Worm (Caenorhabditis elegans) whole organism, late embryonic: ENCODE results near the gene F40G9.14.

Experiments
- F13H6.1 ChIP-seq: sonication (generic microtip); optimal IDR thresholded peaks from 2 replicates; lab custom pipeline; 2016; ENCODE audit warnings: missing genetic modification characterization, missing compliant biosample characterization
- ceh-6 ChIP-seq: fragments of 200-800 bp; sonication (Bioruptor generic); optimal IDR thresholded peaks from 2 replicates; lab custom pipeline; 2018; ENCODE audit warnings: mild to moderate bottlenecking, missing genetic modification characterization, missing compliant biosample characterization
- hlh-13 ChIP-seq: fragments of 200-800 bp; sonication (Bioruptor generic); optimal IDR thresholded peaks from 2 replicates; lab custom pipeline; 2018; ENCODE audit warnings: mild to moderate bottlenecking, missing genetic modification characterization, missing compliant biosample characterization
- hlh-30 ChIP-seq: sonication (generic microtip); optimal IDR thresholded peaks from 2 replicates; lab custom pipeline; 2017; ENCODE audit warnings: antibody characterized with exemption, missing genetic modification characterization, missing compliant biosample characterization; ENCODE audit not compliant: insufficient read depth
- mec-3 ChIP-seq: sonication (generic microtip); optimal IDR thresholded peaks from 2 replicates; lab custom pipeline; 2016; ENCODE audit warnings: borderline replicate concordance, missing genetic modification characterization, missing compliant biosample characterization
- odd-2 ChIP-seq: sonication (generic microtip); optimal IDR thresholded peaks from 2 replicates; lab custom pipeline; 2017; ENCODE audit warnings: antibody characterized with exemption, mild to moderate bottlenecking, missing genetic modification characterization, missing compliant biosample characterization
- pag-3 ChIP-seq: sonication (generic microtip); optimal IDR thresholded peaks from 2 replicates; lab custom pipeline; 2016; ENCODE audit warnings: missing compliant biosample characterization, missing genetic modification characterization, borderline replicate concordance
- pha-2 ChIP-seq: sonication (generic microtip); optimal IDR thresholded peaks from 2 replicates; lab custom pipeline; 2017; ENCODE audit warnings: mild to moderate bottlenecking, missing genetic modification characterization, missing compliant biosample characterization
- rnt-1 ChIP-seq: sonication (generic microtip); optimal IDR thresholded peaks from 2 replicates; lab custom pipeline; 2016; ENCODE audit warnings: missing genetic modification characterization, missing compliant biosample characterization
- sox-2 ChIP-seq: fragments of 200-800 bp; sonication (Bioruptor generic); IDR thresholded peaks from 2 replicates; pipeline ENCODE4 v1.3.6; 2022; ENCODE audit warnings: missing genetic modification reagents, missing genetic modification characterization, missing compliant biosample characterization
- ttx-3 ChIP-seq: sonication (generic microtip); optimal IDR thresholded peaks from 2 replicates; lab custom pipeline; 2016; ENCODE audit warnings: missing genetic modification reagents, missing genetic modification characterization, missing compliant biosample characterization
- unc-86 ChIP-seq: sonication (generic microtip); optimal IDR thresholded peaks from 2 replicates; lab custom pipeline; 2016; ENCODE audit warnings: missing genetic modification characterization, missing compliant biosample characterization

DNA sequence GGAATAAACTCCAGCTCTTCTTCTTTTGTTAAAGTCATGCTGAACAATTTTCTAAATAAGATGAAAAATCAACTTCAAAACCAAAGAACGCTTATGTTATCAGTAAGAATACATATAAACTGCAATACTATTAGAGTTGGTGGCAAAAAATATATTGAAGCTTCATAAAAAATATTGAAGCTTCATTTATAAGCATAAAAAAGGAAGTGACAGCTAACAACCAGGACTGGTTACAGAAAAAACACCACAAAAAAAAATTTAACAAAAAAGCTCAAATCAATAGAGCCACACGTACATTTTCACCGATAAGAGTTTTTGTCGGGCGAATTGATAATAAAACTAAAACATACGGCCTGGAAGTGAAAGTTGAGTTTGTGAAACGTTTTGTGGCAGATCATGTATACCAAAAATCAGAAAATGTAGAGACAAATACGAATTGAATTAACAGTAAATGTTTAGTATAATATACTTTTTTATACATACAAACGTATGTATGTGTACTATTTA, 30.0 kb downstream of the F40G9.14 start, which contains the start of gene sqst-5:
- TF ChIP-seq F13H6.1 (no peak), rnt-1 (tag; lab: Kevin White, UChicago) (no peak), hlh-13 (GFP tag; lab: Kevin White, UChicago) (no peak), odd-2 (tag; lab: Kevin White, UChicago) (no peak), pag-3 (tag; lab: Kevin White, UChicago) (no peak), hlh-30 (tag; lab: Kevin White, UChicago) (no peak), ttx-3 (tag; lab: Kevin White, UChicago) (no peak), sox-2 (GFP tag; lab: Robert Waterston, UW) (no peak), unc-86 (tag; lab: Kevin White, UChicago) (no peak), pha-2 (tag; lab: Kevin White, UChicago) (no peak), mec-3 (tag; lab: Kevin White, UChicago) (no peak), ceh-6 (no peak)
